Worm (Caenorhabditis elegans): ENCODE measurements around the gene srh-33.

srh-33 gene

ce11 chrV:417656-418353 is 25.3 kb downstream of the srh-33 start, which contains the start of gene irg-8:
Gene irg-8 (minus strand): TSS chrV:417706.
- TF ChIP-seq nhr-120 (GFP tag; IDR thresholded peaks at IDR 0.05) (no peak), madf-8 (GFP tag; conservative IDR thresholded peaks at IDR 0.05) (no peak), lin-26 (GFP tag; IDR thresholded peaks at IDR 0.05) (no peak), sdz-38 (tag; optimal IDR thresholded peaks at IDR 0.05) (no peak), madf-3 (GFP tag; IDR thresholded peaks at IDR 0.05) (no peak), somi-1 (GFP tag; optimal IDR thresholded peaks at IDR 0.05) (no peak), egl-44 (GFP tag; IDR thresholded peaks at IDR 0.05) (no peak), atf-7 (tag; optimal IDR thresholded peaks at IDR 0.05) (peak; percentile 79), nhr-179 (tag; optimal IDR thresholded peaks at IDR 0.05) (no peak), xnd-1 (tag; optimal IDR thresholded peaks at IDR 0.05) (no peak), ccch-3 (GFP tag; optimal IDR thresholded peaks at IDR 0.05) (no peak), ceh-100 (GFP tag; IDR thresholded peaks at IDR 0.05) (no peak), ztf-28 (GFP tag; IDR thresholded peaks at IDR 0.05) (no peak), lin-35 (GFP tag; optimal IDR thresholded peaks at IDR 0.05) (no peak), gei-17 (GFP tag; optimal IDR thresholded peaks at IDR 0.05) (no peak), cebp-1 (GFP tag; IDR thresholded peaks at IDR 0.05) (no peak), cebp-1 (tag; optimal IDR thresholded peaks at IDR 0.05) (no peak), ztf-22 (GFP tag; optimal IDR thresholded peaks at IDR 0.05) (no peak), lir-1 (GFP tag; conservative IDR thresholded peaks at IDR 0.05) (no peak), efl-1 (GFP tag; optimal IDR thresholded peaks at IDR 0.05) (no peak), chd-7 (tag; optimal IDR thresholded peaks at IDR 0.05) (no peak), tlf-1 (GFP tag; optimal IDR thresholded peaks at IDR 0.05) (no peak), nhr-80 (tag; optimal IDR thresholded peaks at IDR 0.05) (peak; percentile 35), mxl-1 (tag; optimal IDR thresholded peaks at IDR 0.05) (no peak), Y67H2A.10 (GFP tag; conservative IDR thresholded peaks at IDR 0.05) (no peak), unc-62 (GFP tag; optimal IDR thresholded peaks at IDR 0.05) (peak; percentile 70), F57C9.4 (tag; optimal IDR thresholded peaks at IDR 0.05) (no peak), B0035.1 (tag; optimal IDR thresholded peaks at IDR 0.05) (no peak), ztf-25 (GFP tag; IDR thresholded peaks at IDR 0.05) (no peak), let-607 (tag; optimal IDR thresholded peaks at IDR 0.05) (peak in 1 of 2 experiments; percentile 45), nfya-2 (GFP tag; IDR thresholded peaks at IDR 0.05) (no peak)

- TF ChIP-seq unc-62 (GFP tag; optimal IDR thresholded peaks at IDR 0.05) (peak; percentile 46), nhr-80 (tag; optimal IDR thresholded peaks at IDR 0.05) (peak; percentile 24), unc-130 (GFP tag; optimal IDR thresholded peaks at IDR 0.05) (no peak)
Measured at ce11 chrV:415072-415471, 28.0 kb downstream of the srh-33 start.

ce11 chrV:414630-415029 is 28.5 kb downstream of the srh-33 start, which contains the start of gene dod-19:
Gene dod-19 (minus strand): TSS chrV:414759.
- TF ChIP-seq mes-4 (tag; optimal IDR thresholded peaks at IDR 0.05) = no peak
- TF ChIP-seq nhr-80 (tag; optimal IDR thresholded peaks at IDR 0.05) = peak; percentile 17
- TF ChIP-seq ama-1 (optimal IDR thresholded peaks at IDR 0.05) = no peak
- TF ChIP-seq ama-1 (GFP tag; optimal IDR thresholded peaks at IDR 0.05) = no peak

ce11 chrV:412820-413219 is 30.3 kb downstream of the srh-33 start:
- TF ChIP-seq Y53F4B.3 (GFP tag; IDR thresholded peaks at IDR 0.05) (no peak), lir-1 (GFP tag; conservative IDR thresholded peaks at IDR 0.05) (no peak), D2030.7 (GFP tag; IDR thresholded peaks at IDR 0.05) (no peak), snpc-3.4 (tag; optimal IDR thresholded peaks at IDR 0.05) (no peak), nfyb-1 (GFP tag; IDR thresholded peaks at IDR 0.05) (no peak), Y95B8A.8 (GFP tag; IDR thresholded peaks at IDR 0.05) (no peak), ZK185.1 (tag; optimal IDR thresholded peaks at IDR 0.05; ENCODE audit: poor library complexity, severe bottlenecking) (no peak), sea-2 (GFP tag; IDR thresholded peaks at IDR 0.05) (no peak), F10E7.11 (tag; optimal IDR thresholded peaks at IDR 0.05) (no peak)

Data from whole organism, young adult.